Worm (Caenorhabditis elegans): ENCODE data around the gene serp-1.1.

Gene serp-1.1

ce11 chrX:15796633-15797032, 44.7 kb upstream of the serp-1.1 start (continued):
- TF ChIP-seq dmd-9 (GFP tag; IDR thresholded peaks at IDR 0.05) (no peak), egl-27 (tag; optimal IDR thresholded peaks at IDR 0.05) (no peak), mxl-2 (GFP tag; conservative IDR thresholded peaks at IDR 0.05) (no peak), nhr-25 (tag; optimal IDR thresholded peaks at IDR 0.05; ENCODE audit: borderline replicate concordance, insufficient read depth) (no peak), lim-7 (GFP tag; IDR thresholded peaks at IDR 0.05) (0 out of 2 replicates have a peak, but pooled peaks have one; percentile 56), spr-1 (tag; optimal IDR thresholded peaks at IDR 0.05) (no peak), lin-39 (tag; optimal IDR thresholded peaks at IDR 0.05) (no peak), daf-8 (GFP tag; IDR thresholded peaks at IDR 0.05) (no peak), ces-1 (GFP tag; optimal IDR thresholded peaks at IDR 0.05) (no peak), Y105C5A.15 (GFP tag; IDR thresholded peaks at IDR 0.05) (no peak), ZK546.5 (tag; optimal IDR thresholded peaks at IDR 0.05) (no peak), zip-2 (tag; optimal IDR thresholded peaks at IDR 0.05) (peak; percentile 70), R02D3.7 (tag; optimal IDR thresholded peaks at IDR 0.05) (no peak), arid-1 (GFP tag; conservative IDR thresholded peaks at IDR 0.05) (no peak), nhr-41 (GFP tag; IDR thresholded peaks at IDR 0.05) (no peak), ceh-62 (tag; optimal IDR thresholded peaks at IDR 0.05) (no peak), daf-12 (tag; optimal IDR thresholded peaks at IDR 0.05) (no peak), rbr-2 (tag; optimal IDR thresholded peaks at IDR 0.05) (peak; percentile 21), daf-16 (GFP tag; optimal IDR thresholded peaks at IDR 0.05) (no peak), daf-16 (tag; optimal IDR thresholded peaks at IDR 0.05) (no peak), madf-9 (GFP tag; conservative IDR thresholded peaks at IDR 0.05) (no peak), nhr-111 (GFP tag; optimal IDR thresholded peaks at IDR 0.05) (no peak)

DNA sequence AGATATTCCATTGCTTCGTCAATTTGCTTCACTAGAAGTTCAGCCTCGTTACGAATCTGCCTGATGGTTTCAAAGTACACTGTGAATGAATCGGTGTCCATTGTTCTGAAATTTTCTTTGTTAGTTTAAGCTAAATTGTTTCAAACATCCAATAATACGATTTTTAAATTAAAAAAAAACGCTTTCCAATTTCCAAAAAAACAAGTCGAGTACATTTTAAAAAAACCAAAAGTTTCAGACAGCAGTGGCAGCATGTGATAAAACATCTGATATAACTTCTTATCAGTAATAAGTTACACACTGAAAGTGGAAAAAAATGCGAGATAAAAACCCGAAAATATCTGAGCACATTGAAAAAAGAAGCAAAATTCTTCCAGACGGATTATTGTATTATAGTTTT, 41.8 kb upstream of the serp-1.1 start, which contains the start of gene Y7A5A.6:
Gene Y7A5A.6, minus strand, starts transcription at position 101 of the 400 bp plus-strand sequence.
- TF ChIP-seq ceh-62 (tag; optimal IDR thresholded peaks at IDR 0.05) (no peak), hlh-30 (tag; optimal IDR thresholded peaks at IDR 0.05; ENCODE audit: insufficient read depth) (peak; percentile 30)

- TF ChIP-seq set-16 (GFP tag; IDR thresholded peaks at IDR 0.05) (peak; percentile 58), skn-1 (tag; optimal IDR thresholded peaks at IDR 0.05) (no peak), Y48G9A.11 (GFP tag; IDR thresholded peaks at IDR 0.05) (0 out of 2 replicates have a peak, but pooled peaks have one; percentile 30), unc-130 (GFP tag; optimal IDR thresholded peaks at IDR 0.05) (no peak), mdt-29 (GFP tag; IDR thresholded peaks at IDR 0.05) (no peak), mdl-1 (tag; optimal IDR thresholded peaks at IDR 0.05) (no peak), rbr-2 (tag; optimal IDR thresholded peaks at IDR 0.05) (no peak), attf-4 (tag; optimal IDR thresholded peaks at IDR 0.05) (no peak), lin-39 (tag; optimal IDR thresholded peaks at IDR 0.05) (no peak)
These were observed 39.5 kb upstream of the serp-1.1 start for ce11 chrX:15801827-15802226.

DNA sequence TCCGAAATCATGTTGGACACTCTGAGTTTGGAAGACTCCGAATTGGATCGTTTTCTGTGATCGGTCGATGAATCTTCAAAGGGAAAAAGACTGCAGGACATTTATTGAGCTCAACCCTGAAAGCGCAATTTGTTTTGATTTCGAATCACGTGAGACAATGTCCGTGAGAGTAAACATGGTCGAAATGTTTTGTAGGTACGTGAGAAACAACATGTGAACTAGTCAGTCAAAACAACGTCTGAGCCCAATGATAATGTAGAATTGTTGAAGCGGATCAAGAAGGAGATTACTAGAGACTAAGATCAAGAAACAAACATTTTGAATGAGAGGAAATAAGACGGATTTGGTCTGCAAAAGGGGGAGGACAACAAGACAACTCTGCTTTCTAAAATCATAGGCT, 37.3 kb upstream of the serp-1.1 start, which contains the start of gene Y7A5A.7:
Gene Y7A5A.7, minus strand, starts transcription at position 101 of the 400 bp plus-strand sequence.
- TF ChIP-seq snpc-4 (tag; optimal IDR thresholded peaks at IDR 0.05): no peak
- TF ChIP-seq tag-97 (GFP tag; IDR thresholded peaks at IDR 0.05): no peak
- TF ChIP-seq F26F4.8 (GFP tag; conservative IDR thresholded peaks at IDR 0.05): no peak
- no peak for TF ChIP-seq nhr-11 (tag; optimal IDR thresholded peaks at IDR 0.05)
- no peak for TF ChIP-seq hmg-1.1 (GFP tag; IDR thresholded peaks at IDR 0.05)
- TF ChIP-seq daf-16 (GFP tag; optimal IDR thresholded peaks at IDR 0.05): no peak
- TF ChIP-seq daf-16 (tag; optimal IDR thresholded peaks at IDR 0.05): no peak
- TF ChIP-seq dmd-8 (GFP tag; IDR thresholded peaks at IDR 0.05): no peak
- no peak for TF ChIP-seq sdz-12 (GFP tag; optimal IDR thresholded peaks at IDR 0.05)
- no peak for TF ChIP-seq F49E8.2 (tag; optimal IDR thresholded peaks at IDR 0.05; ENCODE audit: borderline replicate concordance)
- no peak for TF ChIP-seq nhr-25 (tag; optimal IDR thresholded peaks at IDR 0.05; ENCODE audit: borderline replicate concordance, insufficient read depth)
- no peak for TF ChIP-seq ceh-82 (tag; optimal IDR thresholded peaks at IDR 0.05)
- no peak for TF ChIP-seq set-16 (GFP tag; IDR thresholded peaks at IDR 0.05)
- no peak for TF ChIP-seq lin-38 (GFP tag; IDR thresholded peaks at IDR 0.05)
- TF ChIP-seq spr-1 (tag; optimal IDR thresholded peaks at IDR 0.05): no peak
- TF ChIP-seq ceh-62 (tag; optimal IDR thresholded peaks at IDR 0.05): no peak
- TF ChIP-seq D1046.2 (GFP tag; IDR thresholded peaks at IDR 0.05): no peak

Data from whole organism, L4 larva.